Fruit fly (Drosophila melanogaster) whole organism, prepupa: ENCODE results near the gene CG43336.

Experiments used
- Ets21C ChIP-seq: fragments of 200-800 bp; sonication (Bioruptor generic); optimal IDR thresholded peaks from 3 replicates; lab custom pipeline; 2016; ENCODE audit warnings: missing biosample characterization, missing genetic modification characterization
- Met ChIP-seq: fragments of 200-800 bp; sonication (Bioruptor generic); optimal IDR thresholded peaks from 3 replicates; lab custom pipeline; 2016; ENCODE audit warnings: missing biosample characterization, missing genetic modification characterization
- fd59A ChIP-seq: fragments of 200-800 bp; sonication (Bioruptor generic); optimal IDR thresholded peaks from 2 replicates; lab custom pipeline; 2017; ENCODE audit warnings: missing biosample characterization, mild to moderate bottlenecking, missing genetic modification characterization, missing genetic modification reagents
- pdm3 ChIP-seq: fragments of 200-800 bp; sonication (Bioruptor generic); optimal IDR thresholded peaks from 3 replicates; lab custom pipeline; 2016; ENCODE audit warnings: missing biosample characterization, missing genetic modification characterization

DNA sequence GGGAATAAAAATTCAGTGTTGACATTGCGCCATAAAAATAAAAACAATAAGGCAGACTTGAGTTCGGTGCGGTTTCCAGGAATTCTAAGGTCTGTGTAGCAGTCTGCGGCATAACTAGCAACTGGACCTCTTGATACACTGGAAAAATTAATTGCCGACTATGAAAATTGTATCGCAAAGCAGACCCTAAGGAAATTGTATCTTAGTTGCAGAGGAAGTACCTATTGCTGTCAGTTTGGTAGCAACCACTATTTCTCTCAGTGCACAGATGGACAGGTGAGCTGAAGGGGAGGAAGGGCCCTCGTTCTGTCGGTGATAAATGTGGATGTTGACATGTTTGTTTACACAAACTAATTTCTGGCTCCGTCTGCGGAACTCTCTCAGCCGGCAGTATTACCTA is 7.8 kb downstream of the CG43336 start:
- TF ChIP-seq pdm3, result peak; percentile 6
- TF ChIP-seq Ets21C (GFP tag; lab: Kevin White, UChicago), result no peak
- TF ChIP-seq Met (GFP tag; lab: Kevin White, UChicago), result peak; percentile 33
- peak; percentile 40 for TF ChIP-seq fd59A
